Fruit fly (Drosophila melanogaster) whole organism, wandering third instar larva: ENCODE results near the gene CG46270.

Experiments
- Dfd ChIP-seq: fragments of >200 bp; optimal IDR thresholded peaks from 2 replicates; lab custom pipeline; 2017; ENCODE audit warnings: missing biosample characterization, missing genetic modification characterization
- Dif ChIP-seq: fragments of 200-275, 200-300 bp; sonication (Bioruptor generic); optimal IDR thresholded peaks from 2 replicates; lab custom pipeline; 2018; ENCODE audit warnings: missing biosample characterization, missing genetic modification characterization; ENCODE audit not compliant: partially characterized antibody
- Hr78 ChIP-seq: fragments of >200 bp; optimal IDR thresholded peaks from 2 replicates; lab custom pipeline; 2017; ENCODE audit warnings: missing biosample characterization, missing genetic modification characterization
- Myc ChIP-seq: fragments of >200 bp; optimal IDR thresholded peaks from 2 replicates; lab custom pipeline; 2017
- OdsH ChIP-seq: fragments of 200-800 bp; sonication (Bioruptor generic); optimal IDR thresholded peaks from 2 replicates; lab custom pipeline; 2016; ENCODE audit warnings: missing biosample characterization, mild to moderate bottlenecking, missing genetic modification characterization
- fru ChIP-seq: fragments of 200-800 bp; sonication (Bioruptor generic); optimal IDR thresholded peaks from 3 replicates; lab custom pipeline; 2016; ENCODE audit warnings: missing biosample characterization, mild to moderate bottlenecking, missing genetic modification characterization
- lola ChIP-seq: fragments of >200 bp; optimal IDR thresholded peaks from 2 replicates; lab custom pipeline; 2017; ENCODE audit warnings: missing biosample characterization, missing genetic modification characterization

DNA sequence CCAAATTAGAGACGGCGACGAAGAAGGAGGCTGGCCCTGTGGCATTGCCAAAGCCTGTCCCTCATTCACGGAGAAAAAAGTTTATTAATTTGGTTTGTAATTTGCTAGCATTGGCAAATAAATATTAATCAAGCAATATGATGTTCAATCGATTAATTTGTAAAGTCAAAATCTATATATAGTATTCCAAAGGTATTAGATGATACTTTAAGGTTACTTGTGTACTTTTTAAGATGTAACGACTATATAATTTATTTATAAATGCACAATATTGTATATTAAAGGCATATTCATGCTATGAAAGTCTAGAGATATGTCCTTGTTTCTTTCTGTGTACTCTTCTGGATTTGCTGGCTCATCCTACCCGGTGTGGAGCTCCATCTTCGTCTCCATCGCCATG, 43.5 kb upstream of the CG46270 start:
- TF ChIP-seq Hr78 (GFP tag; lab: Kevin White, UChicago) (no peak), Myc (lab: Kevin White, UChicago) (no peak), Dif (no peak), lola (GFP tag; lab: Kevin White, UChicago) (no peak), fru (GFP tag; lab: Kevin White, UChicago) (no peak), OdsH (GFP tag; lab: Kevin White, UChicago) (no peak), Dfd (GFP tag; lab: Kevin White, UChicago) (no peak)
